Fruit fly (Drosophila melanogaster): ENCODE data around the gene Cftr.

Gene Cftr

DNA sequence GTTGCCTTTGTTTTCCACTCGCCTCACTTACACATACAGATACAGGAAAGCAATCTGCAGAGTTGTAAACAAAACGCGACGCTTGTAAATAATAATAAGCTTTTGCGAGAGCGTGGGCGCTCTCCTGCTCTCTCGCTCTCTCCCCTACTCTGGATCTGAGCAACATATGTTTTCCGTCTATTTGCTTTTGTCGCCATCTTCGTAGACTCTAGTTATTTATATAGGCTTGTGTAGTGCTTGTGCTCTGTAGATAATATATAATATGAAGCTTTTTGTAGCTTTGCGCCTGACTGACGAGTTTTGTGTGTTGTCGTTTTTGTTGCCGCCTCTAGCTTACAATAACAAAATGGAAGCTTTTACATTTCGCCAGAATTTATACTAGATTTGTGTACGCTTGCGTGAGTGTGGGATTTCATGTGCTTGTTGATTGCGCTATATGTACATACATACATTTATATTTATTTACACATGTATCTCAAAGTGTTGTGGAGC lies 22.1 kb upstream of the Cftr start (continued):
- TF ChIP-seq CG16863 (GFP tag; optimal IDR thresholded peaks at IDR 0.05) (peak; percentile 23), CG15269 (tag; optimal IDR thresholded peaks at IDR 0.05) (peak; percentile 46), CG17361 (GFP tag; IDR thresholded peaks at IDR 0.05) (peak; percentile 30; the same call in 1 of the 3 replicates), ab (GFP tag; optimal IDR thresholded peaks at IDR 0.05) (no peak), Ets97D (GFP tag; optimal IDR thresholded peaks at IDR 0.05) (peak; percentile 22), CG8478 (optimal IDR thresholded peaks at IDR 0.05) (no peak), tup (GFP tag; optimal IDR thresholded peaks at IDR 0.05) (no peak), CG11398 (GFP tag; optimal IDR thresholded peaks at IDR 0.05) (peak; percentile 42), sr (GFP tag; IDR thresholded peaks at IDR 0.05) (peak; percentile 97; the same call in 2 of the 3 replicates), repo (GFP tag; optimal IDR thresholded peaks at IDR 0.05) (no peak), CG11456 (GFP tag; IDR thresholded peaks at IDR 0.05) (no peak), seq (GFP tag; IDR thresholded peaks at IDR 0.05) (peak; percentile 69; the same call in 1 of the 2 replicates), disco-r (GFP tag; optimal IDR thresholded peaks at IDR 0.05) (peak; percentile 62), CG9817 (tag; optimal IDR thresholded peaks at IDR 0.05) (no peak), CG7987 (GFP tag; optimal IDR thresholded peaks at IDR 0.05) (peak; percentile 88), tin (GFP tag; optimal IDR thresholded peaks at IDR 0.05) (no peak), Rfx (GFP tag; IDR thresholded peaks at IDR 0.05) (peak; percentile 49; the same call in 1 of the 2 replicates), dysf (GFP tag; IDR thresholded peaks at IDR 0.05) (no peak; the same call in 2 of the 3 replicates), fd102C (GFP tag; optimal IDR thresholded peaks at IDR 0.05) (no peak), CG3407 (GFP tag; optimal IDR thresholded peaks at IDR 0.05) (peak; percentile 69), CG14965 (GFP tag; optimal IDR thresholded peaks at IDR 0.05; ENCODE audit: borderline replicate concordance) (peak; percentile 30), Hr3 (GFP tag; optimal IDR thresholded peaks at IDR 0.05) (no peak), amos (GFP tag; IDR thresholded peaks at IDR 0.05; ENCODE audit: partially characterized antibody) (no peak), vnd (GFP tag; IDR thresholded peaks at IDR 0.05; ENCODE audit: partially characterized antibody) (no peak), vfl (GFP tag; optimal IDR thresholded peaks at IDR 0.05) (no peak), CG10543 (GFP tag; optimal IDR thresholded peaks at IDR 0.05) (peak; percentile 96), h (optimal IDR thresholded peaks at IDR 0.05) (no peak), da (GFP tag; optimal IDR thresholded peaks at IDR 0.05) (no peak), Dad (GFP tag; optimal IDR thresholded peaks at IDR 0.05) (peak; percentile 25), eve (GFP tag; optimal IDR thresholded peaks at IDR 0.05) (peak in 1 of 2 experiments; percentile 71), Six4 (GFP tag; optimal IDR thresholded peaks at IDR 0.05) (no peak), NC2β (GFP tag; optimal IDR thresholded peaks at IDR 0.05) (peak; percentile 48), CG9215 (GFP tag; IDR thresholded peaks at IDR 0.05) (no peak), Dek (tag; optimal IDR thresholded peaks at IDR 0.05) (peak; percentile 28), insv (GFP tag; optimal IDR thresholded peaks at IDR 0.05) (peak in 1 of 2 experiments; percentile 46), E2f1 (GFP tag; IDR thresholded peaks at IDR 0.05) (peak; percentile 16; the same call in 1 of the 2 replicates), pita (GFP tag; optimal IDR thresholded peaks at IDR 0.05) (no peak), ken (GFP tag; IDR thresholded peaks at IDR 0.05) (no peak), CG6813 (GFP tag; optimal IDR thresholded peaks at IDR 0.05) (peak; percentile 83), CG10267 (tag; optimal IDR thresholded peaks at IDR 0.05) (peak; percentile 11), Awh (GFP tag; IDR thresholded peaks at IDR 0.05) (peak; percentile 81), Dfd (GFP tag; optimal IDR thresholded peaks at IDR 0.05) (no peak), ac (GFP tag; optimal IDR thresholded peaks at IDR 0.05) (no peak), nmo (GFP tag; optimal IDR thresholded peaks at IDR 0.05) (no peak), lmd (GFP tag; IDR thresholded peaks at IDR 0.05) (no peak), phol (tag; optimal IDR thresholded peaks at IDR 0.05) (no peak), CG13624 (GFP tag; optimal IDR thresholded peaks at IDR 0.05) (peak; percentile 76), CG12236 (GFP tag; optimal IDR thresholded peaks at IDR 0.05) (peak; percentile 42), CG15479 (GFP tag; optimal IDR thresholded peaks at IDR 0.05) (no peak), BEAF-32 (GFP tag; optimal IDR thresholded peaks at IDR 0.05) (no peak), pan (optimal IDR thresholded peaks at IDR 0.05) (no peak), pan (GFP tag; optimal IDR thresholded peaks at IDR 0.05 in 1 of 2, IDR thresholded peaks at IDR 0.05 in 1 of 2) (peak in 1 of 2 experiments; percentile 39)
